Worm (Caenorhabditis elegans): Measurements from ENCODE around the gene C14H10.3.

Gene C14H10.3

DNA sequence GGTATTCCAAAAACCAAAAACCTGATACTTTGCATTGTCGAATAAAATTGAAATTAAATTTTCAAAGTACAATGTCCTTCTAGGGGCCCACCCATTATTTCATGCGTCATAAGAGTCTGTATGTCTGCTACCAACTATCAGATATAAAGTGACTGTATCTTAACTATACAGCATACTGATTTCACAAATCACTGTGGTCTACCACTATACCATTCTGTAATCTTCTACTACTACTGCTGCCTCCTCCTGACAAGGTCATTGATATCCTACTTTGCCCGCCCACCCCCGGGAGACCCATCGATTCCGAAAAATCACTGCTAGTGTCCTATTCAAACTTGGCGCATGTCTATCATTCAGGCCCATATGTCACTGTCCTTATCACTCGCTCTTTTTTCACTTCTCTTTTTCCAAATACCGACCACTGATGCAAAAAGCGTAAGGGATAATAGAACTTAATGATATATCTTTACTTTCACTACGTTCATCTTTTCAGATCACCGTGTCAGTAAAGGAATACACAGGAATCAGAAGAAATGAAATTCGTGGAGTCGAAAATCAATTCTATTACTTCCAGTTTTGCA, 55.8 kb downstream of the C14H10.3 start, which contains the start of gene C07A4.2:
Gene C07A4.2, plus strand, starts transcription at position 195 of the 581 bp plus-strand sequence.
- TF ChIP-seq pha-2 (tag; optimal IDR thresholded peaks at IDR 0.05) (no peak), dve-1 (tag; optimal IDR thresholded peaks at IDR 0.05) (no peak), ceh-45 (GFP tag; IDR thresholded peaks at IDR 0.05) (no peak), hlh-15 (tag; optimal IDR thresholded peaks at IDR 0.05) (no peak), unc-3 (GFP tag; conservative IDR thresholded peaks at IDR 0.05) (no peak), unc-3 (tag; optimal IDR thresholded peaks at IDR 0.05) (no peak), sdc-2 (tag; optimal IDR thresholded peaks at IDR 0.05) (no peak), C08G9.2 (tag; optimal IDR thresholded peaks at IDR 0.05) (no peak), pax-1 (tag; optimal IDR thresholded peaks at IDR 0.05) (no peak), ets-4 (tag; optimal IDR thresholded peaks at IDR 0.05) (no peak), sox-4 (tag; optimal IDR thresholded peaks at IDR 0.05) (no peak)

All from whole organism, late embryonic.